Worm (Caenorhabditis elegans) whole organism, mixed stage, embryonic: ENCODE results near the gene djr-1.2.

Experiments used
- M03D4.4 ChIP-seq: sonication (generic microtip); optimal IDR thresholded peaks from 2 replicates; lab custom pipeline; 2017; ENCODE audit warnings: mild to moderate bottlenecking, missing genetic modification characterization, missing compliant biosample characterization
- bed-3 ChIP-seq: fragments of 200-800 bp; sonication (Bioruptor generic); optimal IDR thresholded peaks from 3 replicates; lab custom pipeline; 2018; ENCODE audit warnings: mild to moderate bottlenecking, missing genetic modification characterization, moderate library complexity, missing compliant biosample characterization
- blmp-1 ChIP-seq: fragments of 150-350 bp; optimal IDR thresholded peaks from 2 replicates; lab custom pipeline; 2014; ENCODE audit warnings: missing biosample characterization, missing genetic modification characterization
- ceh-83 ChIP-seq: fragments of 200-800 bp; sonication (Bioruptor generic); optimal IDR thresholded peaks from 2 replicates; lab custom pipeline; 2018; ENCODE audit warnings: mild to moderate bottlenecking, missing genetic modification characterization, missing compliant biosample characterization
- ces-1 ChIP-seq: fragments of 150-350 bp; optimal IDR thresholded peaks from 2 replicates; lab custom pipeline; 2014; ENCODE audit warnings: missing biosample characterization, missing genetic modification reagents, missing genetic modification characterization
- cnd-1 ChIP-seq: fragments of 200-800 bp; sonication (Bioruptor generic); optimal IDR thresholded peaks from 2 replicates; lab custom pipeline; 2018; ENCODE audit warnings: mild to moderate bottlenecking, missing genetic modification characterization, missing compliant biosample characterization
- drap-1 ChIP-seq: fragments of 200-800 bp; sonication (Bioruptor generic); optimal IDR thresholded peaks from 3 replicates; lab custom pipeline; 2018; ENCODE audit warnings: mild to moderate bottlenecking, missing genetic modification characterization, missing compliant biosample characterization
- elt-1 ChIP-seq: sonication (generic microtip); optimal IDR thresholded peaks from 2 replicates; lab custom pipeline; 2017; ENCODE audit warnings: missing genetic modification characterization, mild to moderate bottlenecking, missing compliant biosample characterization, antibody characterized with exemption, moderate library complexity, borderline replicate concordance; ENCODE audit not compliant: insufficient read depth
- elt-3 ChIP-seq: fragments of 150-350 bp; optimal IDR thresholded peaks from 2 replicates; lab custom pipeline; 2014; ENCODE audit warnings: missing biosample characterization, missing genetic modification characterization
- ham-2 ChIP-seq: fragments of 200-800 bp; sonication (Bioruptor generic); optimal IDR thresholded peaks from 2 replicates; lab custom pipeline; 2018; ENCODE audit warnings: mild to moderate bottlenecking, missing genetic modification characterization, missing compliant biosample characterization
- hlh-1 ChIP-seq: fragments of 150-350 bp; optimal IDR thresholded peaks from 2 replicates; lab custom pipeline; 2014; ENCODE audit warnings: missing biosample characterization, missing genetic modification reagents, missing genetic modification characterization
- lin-13 ChIP-seq: fragments of 150-350 bp; optimal IDR thresholded peaks from 2 replicates; lab custom pipeline; 2014; ENCODE audit warnings: missing biosample characterization, missing genetic modification characterization
- lin-32 ChIP-seq: fragments of 200-800 bp; sonication (Bioruptor generic); optimal IDR thresholded peaks from 2 replicates; lab custom pipeline; 2018; ENCODE audit warnings: mild to moderate bottlenecking, missing genetic modification characterization, missing compliant biosample characterization
- lsy-2 ChIP-seq: fragments of 150-350 bp; optimal IDR thresholded peaks from 2 replicates; lab custom pipeline; 2014; ENCODE audit warnings: missing biosample characterization, missing genetic modification characterization
- mab-5 ChIP-seq: fragments of 150-350 bp; optimal IDR thresholded peaks from 2 replicates; lab custom pipeline; 2014; ENCODE audit warnings: missing biosample characterization, missing genetic modification characterization
- mep-1 ChIP-seq: fragments of 150-350 bp; optimal IDR thresholded peaks from 2 replicates; lab custom pipeline; 2017; ENCODE audit warnings: missing biosample characterization, missing genetic modification reagents, missing genetic modification characterization, inconsistent platforms
- nhr-12 ChIP-seq: fragments of 150-350 bp; optimal IDR thresholded peaks from 2 replicates; lab custom pipeline; 2014; ENCODE audit warnings: missing biosample characterization, missing genetic modification characterization
- nhr-2 ChIP-seq: fragments of 150-350 bp; optimal IDR thresholded peaks from 2 replicates; lab custom pipeline; 2014; ENCODE audit warnings: missing biosample characterization, missing genetic modification characterization
- nhr-237 ChIP-seq: fragments of 150-350 bp; optimal IDR thresholded peaks from 2 replicates; lab custom pipeline; 2014; ENCODE audit warnings: missing biosample characterization, missing genetic modification characterization
- nhr-28 ChIP-seq: fragments of 150-350 bp; optimal IDR thresholded peaks from 2 replicates; lab custom pipeline; 2014; ENCODE audit warnings: missing biosample characterization, missing genetic modification characterization
- nhr-76 ChIP-seq: sonication (generic microtip); optimal IDR thresholded peaks from 2 replicates; lab custom pipeline; 2017; ENCODE audit warnings: missing biosample characterization, missing genetic modification characterization
- pha-4 ChIP-seq: fragments of 150-350 bp; optimal IDR thresholded peaks from 2 replicates; lab custom pipeline; 2018; ENCODE audit warnings: missing biosample characterization, missing genetic modification reagents, missing genetic modification characterization
- sem-2 ChIP-seq: fragments of 200-800 bp; sonication (Bioruptor generic); optimal IDR thresholded peaks from 2 replicates; lab custom pipeline; 2018; ENCODE audit warnings: mild to moderate bottlenecking, missing genetic modification characterization, missing compliant biosample characterization
- snpc-4 ChIP-seq: fragments of 150-350 bp; optimal IDR thresholded peaks from 2 replicates; lab custom pipeline; 2014; ENCODE audit warnings: missing biosample characterization, missing genetic modification characterization
- sptf-1 ChIP-seq: sonication (generic microtip); optimal IDR thresholded peaks from 2 replicates; lab custom pipeline; 2017; ENCODE audit warnings: mild to moderate bottlenecking, missing genetic modification characterization, moderate library complexity, missing compliant biosample characterization
- tbx-8 ChIP-seq: fragments of 200-800 bp; sonication (Bioruptor generic); optimal IDR thresholded peaks from 2 replicates; lab custom pipeline; 2018; ENCODE audit warnings: mild to moderate bottlenecking, missing genetic modification characterization, moderate library complexity, missing compliant biosample characterization
- unc-120 ChIP-seq: sonication (generic microtip); optimal IDR thresholded peaks from 2 replicates; lab custom pipeline; 2017; ENCODE audit warnings: missing genetic modification characterization, missing compliant biosample characterization; ENCODE audit not compliant: poor library complexity, severe bottlenecking
- unc-39 ChIP-seq: fragments of 150-350 bp; optimal IDR thresholded peaks from 2 replicates; lab custom pipeline; 2014; ENCODE audit warnings: missing biosample characterization, missing genetic modification characterization
- zip-8 ChIP-seq: fragments of 150-350 bp; optimal IDR thresholded peaks from 2 replicates; lab custom pipeline; 2014; ENCODE audit warnings: missing biosample characterization, missing genetic modification characterization
- ztf-11 ChIP-seq: fragments of 150-350 bp; optimal IDR thresholded peaks from 2 replicates; lab custom pipeline; 2014; ENCODE audit warnings: missing biosample characterization, missing genetic modification characterization

The djr-1.2 gene

DNA sequence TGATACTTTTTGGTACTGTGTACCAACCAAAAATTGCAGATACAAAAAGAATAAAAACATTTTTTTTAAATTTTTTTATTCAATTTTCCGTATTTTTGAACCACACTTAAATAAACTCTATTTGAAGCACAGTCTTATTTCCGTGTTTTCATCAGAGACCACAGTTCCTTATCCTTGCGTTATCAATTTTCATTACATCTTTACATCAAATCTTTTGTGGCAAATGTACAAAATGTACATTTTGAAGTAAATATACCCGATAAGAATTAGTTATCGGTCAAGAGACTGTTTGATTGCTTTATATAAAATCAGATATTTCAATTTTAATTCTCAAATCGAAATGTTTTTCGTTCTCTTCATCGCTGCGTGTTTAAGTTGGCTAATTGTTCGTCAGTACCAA, 32.6 kb downstream of the djr-1.2 start, which contains the start of gene cyp-35A3:
Gene cyp-35A3 (plus strand): TSS at position 301 of the 400 bp plus-strand sequence.
- no peak for TF ChIP-seq pha-4
- TF ChIP-seq ceh-83 (GFP tag; lab: Kevin White, UChicago), result no peak
- TF ChIP-seq bed-3 (GFP tag; lab: Kevin White, UChicago), result no peak
- TF ChIP-seq sem-2 (GFP tag; lab: Kevin White, UChicago), result no peak

DNA sequence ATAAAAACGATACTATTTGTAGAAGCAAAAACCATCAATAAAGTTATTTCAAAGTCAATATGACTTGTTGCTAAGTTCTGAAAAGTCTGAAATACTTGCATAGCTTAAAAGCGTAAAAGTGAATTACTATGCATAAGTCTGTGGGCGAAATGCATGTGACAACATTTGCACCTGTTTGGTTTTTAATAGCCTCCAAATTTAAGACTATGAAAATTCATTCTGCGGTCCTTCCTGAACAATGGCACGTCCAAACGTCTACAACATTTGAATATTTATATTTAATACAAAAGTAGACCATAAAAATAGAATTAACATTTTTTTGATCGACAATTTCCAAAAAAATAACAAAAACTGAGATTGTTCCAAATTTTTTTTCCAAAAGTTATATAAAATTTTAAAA, 33.1 kb downstream of the djr-1.2 start, which contains the start of gene K09D9.14:
Gene K09D9.14 (minus strand): TSS at position 101 of the 400 bp plus-strand sequence.
- no peak for TF ChIP-seq lin-13
- TF ChIP-seq nhr-28 (tag; lab: Kevin White, UChicago), result no peak
- TF ChIP-seq lin-32, result no peak
- no peak for TF ChIP-seq nhr-76 (tag; lab: Kevin White, UChicago)
- TF ChIP-seq cnd-1 (tag; lab: Kevin White, UChicago), result no peak
- no peak for TF ChIP-seq ham-2
- TF ChIP-seq ceh-83 (GFP tag; lab: Kevin White, UChicago), result no peak
- TF ChIP-seq mab-5 (tag; lab: Kevin White, UChicago), result no peak
- TF ChIP-seq elt-3 (tag; lab: Kevin White, UChicago), result no peak
- no peak for TF ChIP-seq blmp-1 (tag; lab: Kevin White, UChicago)
- no peak for TF ChIP-seq nhr-2 (tag; lab: Kevin White, UChicago)

DNA sequence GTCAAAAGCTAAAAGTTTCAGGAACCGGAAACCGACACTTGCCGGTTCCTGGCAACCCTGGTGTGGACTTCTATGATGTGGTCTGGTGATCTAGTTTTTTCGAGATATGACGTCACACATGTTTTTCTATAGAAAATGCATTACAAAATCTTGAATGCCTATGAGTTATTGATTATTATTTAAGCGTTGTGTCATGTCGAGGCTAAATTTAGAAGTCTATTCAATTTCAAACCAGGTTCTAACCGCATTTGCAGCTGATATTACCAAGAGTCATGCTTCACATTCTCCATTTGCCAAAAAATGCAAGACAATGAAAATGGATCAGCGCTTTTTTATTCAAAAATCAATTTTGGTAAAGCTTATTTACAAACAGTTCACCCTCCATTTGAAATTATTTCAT, 35.7 kb downstream of the djr-1.2 start, which contains the start of gene K09D9.3:
Gene K09D9.3 (plus strand): TSS at position 301 of the 400 bp plus-strand sequence.
- TF ChIP-seq zip-8 (tag; lab: Kevin White, UChicago) (peak; percentile 65), unc-39 (tag; lab: Kevin White, UChicago) (no peak)
- TF ChIP-seq, all 35 proteins: peak for 1

DNA sequence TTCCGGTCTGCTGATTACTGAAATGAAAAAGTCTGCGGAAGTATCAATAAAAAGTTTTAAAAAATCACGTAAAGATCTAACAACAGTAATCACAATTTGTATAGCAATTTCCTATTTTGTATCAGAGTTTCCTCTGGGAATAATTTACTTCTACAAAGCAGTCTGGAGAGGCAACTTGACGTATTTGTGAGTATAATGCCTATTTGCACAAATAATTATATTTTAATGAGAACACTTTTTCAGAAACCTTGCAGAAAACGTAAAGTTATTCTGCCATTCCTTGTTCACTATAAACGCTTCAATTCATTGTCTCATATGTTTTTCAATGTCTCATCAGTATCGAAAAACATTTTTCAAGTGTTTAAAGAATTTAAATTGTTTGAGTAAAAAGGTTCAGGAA, 36.3 kb downstream of the djr-1.2 start:
- TF ChIP-seq nhr-12 (tag; lab: Kevin White, UChicago) (no peak), drap-1 (GFP tag; lab: Kevin White, UChicago) (no peak), nhr-237 (no peak), mep-1 (tag; lab: Kevin White, UChicago) (no peak), nhr-76 (tag; lab: Kevin White, UChicago) (no peak), mab-5 (tag; lab: Kevin White, UChicago) (no peak), blmp-1 (tag; lab: Kevin White, UChicago) (no peak), M03D4.4 (tag; lab: Kevin White, UChicago) (no peak), lsy-2 (tag; lab: Kevin White, UChicago) (no peak), ztf-11 (no peak)

DNA sequence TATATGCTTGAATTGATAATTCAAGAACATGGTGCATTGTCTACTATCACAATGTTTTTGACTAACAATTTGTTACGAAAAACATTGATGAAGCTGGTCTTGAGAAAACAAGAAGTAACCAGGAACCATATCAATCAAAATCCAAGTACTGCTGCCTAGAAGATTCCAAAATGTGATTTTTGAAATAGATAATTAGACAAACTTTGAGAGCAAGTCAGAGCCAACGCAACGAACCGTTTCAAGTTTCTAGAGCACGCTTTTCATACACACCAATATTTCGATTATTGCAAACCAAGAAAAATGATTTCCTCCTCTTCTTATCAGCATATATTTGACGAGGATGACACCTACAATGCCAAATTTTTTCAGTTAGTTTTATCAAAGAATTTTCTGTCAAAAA, 38.1 kb downstream of the djr-1.2 start, which contains the start of gene srw-89:
Gene srw-89 (plus strand): TSS at position 301 of the 400 bp plus-strand sequence.
- TF ChIP-seq elt-1 (tag; lab: Kevin White, UChicago) (no peak), tbx-8 (GFP tag; lab: Kevin White, UChicago) (no peak), ham-2 (no peak), pha-4 (no peak), ztf-11 (no peak), hlh-1 (tag; lab: Kevin White, UChicago) (no peak), sptf-1 (no peak), nhr-2 (tag; lab: Kevin White, UChicago) (no peak), sem-2 (GFP tag; lab: Kevin White, UChicago) (no peak)

DNA sequence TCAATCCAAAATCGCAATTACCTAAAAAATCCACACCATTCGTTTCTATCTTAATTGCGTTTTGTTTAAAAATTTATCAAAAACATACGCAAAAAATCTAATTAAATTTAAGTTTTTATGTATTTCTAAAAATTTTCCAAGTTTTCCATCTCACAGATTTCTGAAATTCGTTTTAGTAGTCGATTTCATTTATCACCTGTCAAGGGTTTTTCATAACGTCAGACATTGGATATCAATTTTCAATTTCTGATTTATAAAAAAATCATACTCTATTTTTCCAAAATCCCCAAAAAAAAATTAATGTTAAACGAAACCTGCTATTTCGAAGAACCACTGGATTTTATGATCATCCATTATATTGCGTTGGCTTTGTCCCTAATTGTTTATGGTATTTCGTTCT, 44.8 kb downstream of the djr-1.2 start, which contains the start of gene srh-4:
Gene srh-4 (plus strand): TSS at position 301 of the 400 bp plus-strand sequence.
- TF ChIP-seq nhr-12 (tag; lab: Kevin White, UChicago) (no peak), blmp-1 (tag; lab: Kevin White, UChicago) (no peak), mab-5 (tag; lab: Kevin White, UChicago) (no peak), lsy-2 (tag; lab: Kevin White, UChicago) (no peak), unc-39 (tag; lab: Kevin White, UChicago) (no peak), unc-120 (tag; lab: Kevin White, UChicago) (no peak), bed-3 (GFP tag; lab: Kevin White, UChicago) (no peak), hlh-1 (tag; lab: Kevin White, UChicago) (no peak), tbx-8 (GFP tag; lab: Kevin White, UChicago) (no peak), cnd-1 (tag; lab: Kevin White, UChicago) (no peak), mep-1 (tag; lab: Kevin White, UChicago) (no peak), ces-1 (GFP tag; lab: Kevin White, UChicago) (no peak), snpc-4 (tag; lab: Kevin White, UChicago) (no peak), sptf-1 (no peak), elt-1 (tag; lab: Kevin White, UChicago) (no peak), drap-1 (GFP tag; lab: Kevin White, UChicago) (no peak)
